Worm (Caenorhabditis elegans) whole organism, early embryonic: ENCODE results near the gene arrd-22.

Experiments
- F13C5.2 ChIP-seq: sonication (generic microtip); optimal IDR thresholded peaks from 2 replicates; lab custom pipeline; 2017; ENCODE audit warnings: mild to moderate bottlenecking, missing genetic modification characterization, inconsistent platforms, missing compliant biosample characterization
- ama-1 ChIP-seq: fragments of 150-350 bp; optimal IDR thresholded peaks from 2 replicates; lab custom pipeline; 2014
- ceh-13 ChIP-seq: fragments of 200-800 bp; sonication (Bioruptor generic); optimal IDR thresholded peaks from 2 replicates; lab custom pipeline; 2018; ENCODE audit warnings: mild to moderate bottlenecking, missing genetic modification characterization, missing compliant biosample characterization
- ets-7 ChIP-seq: sonication (generic microtip); optimal IDR thresholded peaks from 2 replicates; lab custom pipeline; 2016; ENCODE audit warnings: missing genotype, missing genetic modification characterization, missing compliant biosample characterization
- flt-1 ChIP-seq: fragments of 200-800 bp; sonication (Bioruptor generic); IDR thresholded peaks from 2 replicates; pipeline ENCODE4 v1.3.6; 2022; ENCODE audit warnings: missing genetic modification characterization, missing compliant biosample characterization
- hnd-1 ChIP-seq: sonication (generic microtip); optimal IDR thresholded peaks from 2 replicates; lab custom pipeline; 2016; ENCODE audit warnings: missing genetic modification characterization, missing compliant biosample characterization
- pes-1 ChIP-seq: fragments of 200-800 bp; sonication (Bioruptor generic); IDR thresholded peaks from 2 replicates; pipeline ENCODE4 v1.3.6; 2022; ENCODE audit warnings: missing genetic modification reagents, missing genetic modification characterization, missing compliant biosample characterization
- scrt-1 ChIP-seq: fragments of 200-800 bp; sonication (Bioruptor generic); IDR thresholded peaks from 2 replicates; pipeline ENCODE4 v1.3.6; 2022; ENCODE audit warnings: missing genetic modification characterization, missing compliant biosample characterization
- sea-1 ChIP-seq: fragments of 200-800 bp; sonication (Bioruptor generic); conservative IDR thresholded peaks from 2 replicates; pipeline ENCODE4 v1.3.6; 2022; ENCODE audit warnings: missing genetic modification characterization, missing compliant biosample characterization
- tbx-11 ChIP-seq: fragments of 200-800 bp; sonication (Bioruptor generic); IDR thresholded peaks from 2 replicates; pipeline ENCODE4 v1.3.6; 2022; ENCODE audit warnings: missing genetic modification characterization, missing compliant biosample characterization
- tbx-37 ChIP-seq: fragments of 200-800 bp; sonication (Bioruptor generic); conservative IDR thresholded peaks from 2 replicates; pipeline ENCODE4 v1.3.6; 2022; ENCODE audit warnings: missing genetic modification reagents, missing genetic modification characterization, missing compliant biosample characterization

DNA sequence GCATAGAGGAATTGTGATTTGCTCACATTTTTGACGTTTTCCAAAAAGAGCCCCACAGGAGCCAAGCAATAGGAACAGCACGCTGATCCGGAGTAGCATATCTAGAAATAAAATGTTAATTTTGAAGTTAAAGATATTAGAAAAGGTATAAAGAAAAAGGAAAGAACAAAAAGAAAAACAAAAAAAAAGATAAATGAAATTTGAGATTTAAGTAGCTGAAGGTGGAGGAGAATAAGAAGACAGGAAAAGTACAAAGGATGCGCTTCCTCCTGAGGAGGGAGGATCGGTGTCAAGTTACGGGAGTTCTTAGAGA lies 34.4 kb downstream of the arrd-22 start, which contains the start of gene cfz-2:
- TF ChIP-seq flt-1 (no peak), ama-1 (lab: Kevin White, UChicago) (no peak), sea-1 (GFP tag; lab: Robert Waterston, UW) (no peak), ceh-13 (GFP tag; lab: Kevin White, UChicago) (no peak), tbx-37 (GFP tag; lab: Robert Waterston, UW) (no peak), F13C5.2 (tag; lab: Kevin White, UChicago) (no peak), scrt-1 (GFP tag; lab: Robert Waterston, UW) (no peak), ets-7 (tag; lab: Kevin White, UChicago) (no peak), hnd-1 (tag; lab: Kevin White, UChicago) (no peak), pes-1 (GFP tag; lab: Robert Waterston, UW) (no peak), tbx-11 (no peak)
